Worm (Caenorhabditis elegans) whole organism, L1 larva: ENCODE measurements around the gene T05A12.4.

Source experiments
- C04F5.9 ChIP-seq: sonication (generic microtip); optimal IDR thresholded peaks from 2 replicates; lab custom pipeline; 2016; ENCODE audit warnings: missing genetic modification characterization, missing compliant biosample characterization
- C16A3.4 ChIP-seq: fragments of 150-350 bp; optimal IDR thresholded peaks from 2 replicates; lab custom pipeline; 2014; ENCODE audit warnings: missing biosample characterization, missing genetic modification characterization
- F16B12.6 ChIP-seq: fragments of 150-350 bp; optimal IDR thresholded peaks from 2 replicates; lab custom pipeline; 2014; ENCODE audit warnings: missing biosample characterization, missing genetic modification characterization
- aly-2 ChIP-seq: fragments of 150-350 bp; optimal IDR thresholded peaks from 2 replicates; lab custom pipeline; 2014; ENCODE audit warnings: missing biosample characterization, missing genetic modification characterization
- blmp-1 ChIP-seq: fragments of 150-350 bp; optimal IDR thresholded peaks from 2 replicates; lab custom pipeline; 2014; ENCODE audit warnings: missing biosample characterization, missing genetic modification characterization
- ceh-88 ChIP-seq: fragments of 200-800 bp; sonication (Bioruptor generic); IDR thresholded peaks from 2 replicates; pipeline ENCODE4 v1.3.6; 2022; ENCODE audit warnings: missing genetic modification characterization, missing compliant biosample characterization
- ceh-90 ChIP-seq: sonication (generic microtip); optimal IDR thresholded peaks from 2 replicates; lab custom pipeline; 2016; ENCODE audit warnings: missing genetic modification characterization, missing compliant biosample characterization
- ces-1 ChIP-seq: fragments of 150-350 bp; optimal IDR thresholded peaks from 2 replicates; lab custom pipeline; 2014; ENCODE audit warnings: missing biosample characterization, missing genetic modification reagents, missing genetic modification characterization
- dpl-1 ChIP-seq, 3 experiments: fragments of 150-350 bp in 2 of 3; sonication (generic microtip) in 1 of 3; optimal IDR thresholded peaks; 2 replicates each; lab custom pipeline; 2014 to 2017; ENCODE audit warnings: missing biosample characterization in 3 of 3, missing genetic modification characterization in 3 of 3, missing genetic modification reagents in 3 of 3
- dsc-1 ChIP-seq: sonication (generic microtip); optimal IDR thresholded peaks from 2 replicates; lab custom pipeline; 2016; ENCODE audit warnings: mild to moderate bottlenecking, missing genetic modification characterization, missing compliant biosample characterization
- efl-1 ChIP-seq, 4 experiments: fragments of 150-350 bp; optimal IDR thresholded peaks in 3 of 4; peaks in 1 of 4; 1 replicate in 1 of 4; 2 replicates in 3 of 4; lab custom pipeline; 2014; ENCODE audit warnings: missing biosample characterization in 2 of 4, missing genetic modification characterization in 2 of 4, missing genetic modification reagents in 2 of 4
- egl-13 ChIP-seq: sonication (generic microtip); optimal IDR thresholded peaks from 2 replicates; lab custom pipeline; 2016; ENCODE audit warnings: missing genotype, missing genetic modification reagents, missing genetic modification characterization, missing compliant biosample characterization
- egl-27 ChIP-seq, 2 experiments: fragments of 150-350 bp in 1 of 2; sonication (generic microtip); optimal IDR thresholded peaks; 3 replicates each; lab custom pipeline; 2017 to 2018; ENCODE audit warnings: missing biosample characterization in 2 of 2, missing genetic modification characterization in 2 of 2, missing genetic modification reagents in 2 of 2
- elt-2 ChIP-seq: sonication (generic microtip); optimal IDR thresholded peaks from 2 replicates; lab custom pipeline; 2016; ENCODE audit warnings: missing genetic modification characterization, mild to moderate bottlenecking, inconsistent platforms, missing compliant biosample characterization, missing genetic modification reagents
- fkh-10 ChIP-seq: sonication (generic microtip); optimal IDR thresholded peaks from 2 replicates; lab custom pipeline; 2017; ENCODE audit warnings: missing biosample characterization, missing genetic modification reagents, missing genetic modification characterization
- fkh-4 ChIP-seq: sonication (generic microtip); optimal IDR thresholded peaks from 2 replicates; lab custom pipeline; 2016; ENCODE audit warnings: missing compliant biosample characterization, missing genetic modification characterization, borderline replicate concordance
- fkh-8 ChIP-seq: sonication (generic microtip); optimal IDR thresholded peaks from 2 replicates; lab custom pipeline; 2016; ENCODE audit warnings: mild to moderate bottlenecking, missing genetic modification characterization, missing compliant biosample characterization
- grh-1 ChIP-seq: fragments of 200-800 bp; sonication (Bioruptor generic); IDR thresholded peaks from 2 replicates; pipeline ENCODE4 v1.3.6; 2022; ENCODE audit warnings: missing genetic modification reagents, missing genetic modification characterization, missing compliant biosample characterization
- hpl-2 ChIP-seq: fragments of 150-350 bp; optimal IDR thresholded peaks from 2 replicates; lab custom pipeline; 2014; ENCODE audit warnings: missing biosample characterization, missing genetic modification reagents, missing genetic modification characterization
- irx-1 ChIP-seq: sonication (generic microtip); optimal IDR thresholded peaks from 2 replicates; lab custom pipeline; 2016; ENCODE audit warnings: missing genetic modification characterization, missing compliant biosample characterization
- lin-13 ChIP-seq: fragments of 150-350 bp; optimal IDR thresholded peaks from 2 replicates; lab custom pipeline; 2014; ENCODE audit warnings: missing biosample characterization, missing genetic modification reagents, missing genetic modification characterization
- lin-15B ChIP-seq: fragments of 150-350 bp; sonication (generic microtip); optimal IDR thresholded peaks from 3 replicates; lab custom pipeline; 2014; ENCODE audit warnings: missing biosample characterization, missing genetic modification characterization
- lin-35 ChIP-seq, 2 experiments: fragments of 150-350 bp; optimal IDR thresholded peaks; 2 replicates each; lab custom pipeline; 2014; ENCODE audit warnings: missing biosample characterization in 2 of 2, missing genetic modification characterization in 2 of 2, missing genetic modification reagents in 2 of 2
- lin-39 ChIP-seq: fragments of 150-350 bp; optimal IDR thresholded peaks from 2 replicates; lab custom pipeline; 2014; ENCODE audit warnings: missing biosample characterization, missing genetic modification reagents, missing genetic modification characterization
- lir-3 ChIP-seq: sonication (generic microtip); optimal IDR thresholded peaks from 2 replicates; lab custom pipeline; 2016; ENCODE audit warnings: mild to moderate bottlenecking, missing genetic modification characterization, moderate library complexity, missing compliant biosample characterization; ENCODE audit not compliant: poor library complexity
- mef-2 ChIP-seq: fragments of 150-350 bp; optimal IDR thresholded peaks from 2 replicates; lab custom pipeline; 2014; ENCODE audit warnings: missing biosample characterization, missing genetic modification characterization
- nhr-11 ChIP-seq: fragments of 150-350 bp; optimal IDR thresholded peaks from 2 replicates; lab custom pipeline; 2014; ENCODE audit warnings: missing biosample characterization, missing genetic modification characterization
- nhr-19 ChIP-seq: fragments of 200-800 bp; sonication (Bioruptor generic); conservative IDR thresholded peaks from 2 replicates; pipeline ENCODE4 v1.3.6; 2022; ENCODE audit warnings: missing genetic modification characterization, missing compliant biosample characterization
- nhr-20 ChIP-seq: sonication (generic microtip); optimal IDR thresholded peaks from 2 replicates; lab custom pipeline; 2016; ENCODE audit warnings: mild to moderate bottlenecking, missing genetic modification characterization, missing compliant biosample characterization
- nhr-237 ChIP-seq: fragments of 150-350 bp; optimal IDR thresholded peaks from 2 replicates; lab custom pipeline; 2014; ENCODE audit warnings: missing biosample characterization, missing genetic modification characterization
- nhr-47 ChIP-seq: sonication (generic microtip); optimal IDR thresholded peaks from 2 replicates; lab custom pipeline; 2016; ENCODE audit warnings: mild to moderate bottlenecking, missing genetic modification characterization, moderate library complexity, missing compliant biosample characterization
- nhr-71 ChIP-seq: sonication (generic microtip); optimal IDR thresholded peaks from 2 replicates; lab custom pipeline; 2016; ENCODE audit warnings: mild to moderate bottlenecking, missing genetic modification characterization, moderate library complexity, missing compliant biosample characterization
- nhr-77 ChIP-seq: fragments of 150-350 bp; optimal IDR thresholded peaks from 2 replicates; lab custom pipeline; 2014; ENCODE audit warnings: missing biosample characterization, missing genetic modification characterization
- pag-3 ChIP-seq: sonication (generic microtip); optimal IDR thresholded peaks from 2 replicates; lab custom pipeline; 2017; ENCODE audit warnings: missing genetic modification characterization, mild to moderate bottlenecking, missing compliant biosample characterization, antibody characterized with exemption, borderline replicate concordance; ENCODE audit not compliant: insufficient read depth
- pax-3 ChIP-seq: fragments of 200-800 bp; sonication (Bioruptor generic); optimal IDR thresholded peaks from 2 replicates; lab custom pipeline; 2018; ENCODE audit warnings: mild to moderate bottlenecking, missing genetic modification characterization, moderate library complexity, missing compliant biosample characterization
- pqm-1 ChIP-seq: sonication (generic microtip); optimal IDR thresholded peaks from 3 replicates; lab custom pipeline; 2017; ENCODE audit warnings: missing biosample characterization, missing genetic modification characterization
- rnt-1 ChIP-seq: sonication (generic microtip); optimal IDR thresholded peaks from 2 replicates; lab custom pipeline; 2016; ENCODE audit warnings: mild to moderate bottlenecking, missing genetic modification characterization, moderate library complexity, missing compliant biosample characterization
- skn-1 ChIP-seq: fragments of 150-350 bp; optimal IDR thresholded peaks from 2 replicates; lab custom pipeline; 2014; ENCODE audit warnings: missing biosample characterization, missing genetic modification characterization
- sox-4 ChIP-seq: sonication (generic microtip); optimal IDR thresholded peaks from 2 replicates; lab custom pipeline; 2016; ENCODE audit warnings: missing genetic modification characterization, missing compliant biosample characterization
- swsn-7 ChIP-seq: sonication (generic microtip); optimal IDR thresholded peaks from 2 replicates; lab custom pipeline; 2016; ENCODE audit warnings: missing genetic modification characterization, missing compliant biosample characterization
- tbx-2 ChIP-seq: sonication (generic microtip); optimal IDR thresholded peaks from 2 replicates; lab custom pipeline; 2016; ENCODE audit warnings: missing genetic modification characterization, missing compliant biosample characterization
- tlp-1 ChIP-seq: fragments of 150-350 bp; optimal IDR thresholded peaks from 2 replicates; lab custom pipeline; 2014; ENCODE audit warnings: missing biosample characterization, missing genetic modification characterization
- unc-30 ChIP-seq: sonication (generic microtip); optimal IDR thresholded peaks from 2 replicates; lab custom pipeline; 2017; ENCODE audit warnings: missing biosample characterization, missing genetic modification characterization
- unc-98 ChIP-seq: fragments of 200-800 bp; sonication (Bioruptor generic); IDR thresholded peaks from 2 replicates; pipeline ENCODE4 v1.3.6; 2022; ENCODE audit warnings: missing genetic modification characterization, missing compliant biosample characterization
- zag-1 ChIP-seq: fragments of 150-350 bp; optimal IDR thresholded peaks from 2 replicates; lab custom pipeline; 2014; ENCODE audit warnings: missing biosample characterization, missing genetic modification characterization
- ztf-4 ChIP-seq: fragments of 150-350 bp; optimal IDR thresholded peaks from 2 replicates; lab custom pipeline; 2014; ENCODE audit warnings: missing biosample characterization, missing genetic modification characterization

Gene T05A12.4

ce11 chrIV:6878912-6879554, 8.7 kb upstream of the T05A12.4 start (continued):
- no peak for TF ChIP-seq lin-15B (tag; lab: Kevin White, UChicago)
- no peak for TF ChIP-seq fkh-4 (tag; lab: Kevin White, UChicago)
- TF ChIP-seq egl-27 (tag; optimal IDR thresholded peaks at IDR 0.05; lab: Kevin White, UChicago), result peak; percentile 76 to 82
- TF ChIP-seq sox-4 (tag; lab: Kevin White, UChicago), result peak; percentile 49
- TF ChIP-seq nhr-20 (tag; lab: Kevin White, UChicago), result peak; percentile 78
- no peak for TF ChIP-seq zag-1 (tag; lab: Kevin White, UChicago)
- TF ChIP-seq grh-1 (GFP tag; lab: Robert Waterston, UW), result no peak
- TF ChIP-seq lin-13 (GFP tag; lab: Kevin White, UChicago), result peak; percentile 18

ce11 chrIV:6879666-6880210, 8.0 kb upstream of the T05A12.4 start:
- TF ChIP-seq fkh-8 (tag; lab: Kevin White, UChicago) (peak; percentile 64), elt-2 (tag; lab: Kevin White, UChicago) (no peak), dsc-1 (tag; lab: Kevin White, UChicago) (peak; percentile 51), nhr-71 (tag; lab: Kevin White, UChicago) (peak; percentile 45), lir-3 (tag; lab: Kevin White, UChicago) (no peak), nhr-47 (peak; percentile 19), nhr-11 (tag; lab: Kevin White, UChicago) (no peak), sox-4 (tag; lab: Kevin White, UChicago) (peak; percentile 48)
- TF ChIP-seq, all 84 proteins: peak for 5

ce11 chrIV:6880415-6880814, 7.3 kb upstream of the T05A12.4 start:
- peak; percentile 12 for TF ChIP-seq pqm-1 (tag; lab: Kevin White, UChicago)
- no peak for TF ChIP-seq ces-1 (GFP tag; lab: Kevin White, UChicago)
- no peak for TF ChIP-seq aly-2
- no peak for TF ChIP-seq pax-3 (tag; lab: Kevin White, UChicago)
- TF ChIP-seq irx-1 (tag; lab: Kevin White, UChicago), result no peak
- no peak for TF ChIP-seq dpl-1 (GFP tag; optimal IDR thresholded peaks at IDR 0.05; lab: Kevin White, UChicago)
- TF ChIP-seq zag-1 (tag; lab: Kevin White, UChicago), result no peak
- peak; percentile 33 for TF ChIP-seq tlp-1 (tag; lab: Kevin White, UChicago)
- no peak for TF ChIP-seq pag-3 (tag; lab: Kevin White, UChicago)
- no peak for TF ChIP-seq lin-13 (GFP tag; lab: Kevin White, UChicago)
- TF ChIP-seq elt-2 (tag; lab: Kevin White, UChicago), result peak; percentile 97
- no peak for TF ChIP-seq F16B12.6
- no peak for TF ChIP-seq swsn-7 (tag; lab: Kevin White, UChicago)
- no peak for TF ChIP-seq rnt-1 (tag; lab: Kevin White, UChicago)
- peak; percentile 12 for TF ChIP-seq dsc-1 (tag; lab: Kevin White, UChicago)
- no peak for TF ChIP-seq blmp-1 (tag; lab: Kevin White, UChicago)
- no peak for TF ChIP-seq unc-98 (GFP tag; lab: Robert Waterston, UW)
- no peak for TF ChIP-seq nhr-20 (tag; lab: Kevin White, UChicago)
- no peak for TF ChIP-seq ceh-90 (tag; lab: Kevin White, UChicago)
- no peak for TF ChIP-seq tbx-2
- TF ChIP-seq nhr-19 (GFP tag; lab: Robert Waterston, UW), result no peak
- TF ChIP-seq egl-13 (tag; lab: Kevin White, UChicago), result no peak
- no peak for TF ChIP-seq skn-1 (tag; lab: Kevin White, UChicago)
- no peak for TF ChIP-seq C16A3.4 (tag; lab: Kevin White, UChicago)
- TF ChIP-seq fkh-10 (GFP tag; lab: Kevin White, UChicago), result no peak
- no peak for TF ChIP-seq mef-2 (tag; lab: Kevin White, UChicago)
- TF ChIP-seq lin-39 (tag; lab: Kevin White, UChicago), result no peak
- no peak for TF ChIP-seq C04F5.9 (tag; lab: Kevin White, UChicago)
- no peak for TF ChIP-seq unc-30 (tag; lab: Kevin White, UChicago)
- TF ChIP-seq lir-3 (tag; lab: Kevin White, UChicago), result no peak
- no peak for TF ChIP-seq fkh-4 (tag; lab: Kevin White, UChicago)
- no peak for TF ChIP-seq hpl-2 (GFP tag; lab: Kevin White, UChicago)
- no peak for TF ChIP-seq ceh-88 (GFP tag; lab: Robert Waterston, UW)
- TF ChIP-seq nhr-77 (tag; lab: Kevin White, UChicago), result no peak
- TF ChIP-seq efl-1 (optimal IDR thresholded peaks at IDR 0.05; lab: Kevin White, UChicago), result no peak
- peak in 1 of 2 experiments; percentile 81 for TF ChIP-seq efl-1 (GFP tag; optimal IDR thresholded peaks at IDR 0.05 in 1 of 2; lab: Kevin White, UChicago)
- TF ChIP-seq ztf-4 (tag; lab: Kevin White, UChicago), result no peak
- peak in 1 of 2 experiments; percentile 23 for TF ChIP-seq lin-35 (GFP tag; optimal IDR thresholded peaks at IDR 0.05; lab: Kevin White, UChicago)
- no peak for TF ChIP-seq nhr-237 (tag; lab: Kevin White, UChicago)
